Worm (Caenorhabditis elegans) whole organism, young adult: Measurements from ENCODE around the gene F59E12.1.
"Not testable (repeated sequence)": the region's sequence is repeated elsewhere in the genome, so short reads cannot be mapped to it uniquely, and the experiment has no call there.

Source experiments
- C06A6.2 ChIP-seq: fragments of 200-800 bp; sonication (Bioruptor generic); conservative IDR thresholded peaks from 2 replicates; pipeline ENCODE4 v1.3.6; 2022; ENCODE audit warnings: missing genetic modification characterization, missing compliant biosample characterization
- F37B4.10 ChIP-seq: fragments of 200-800 bp; sonication (Bioruptor generic); IDR thresholded peaks from 2 replicates; pipeline ENCODE4 v1.3.6; 2022; ENCODE audit warnings: missing genetic modification characterization, missing compliant biosample characterization
- F52B5.7 ChIP-seq: sonication (generic microtip); optimal IDR thresholded peaks from 2 replicates; lab custom pipeline; 2016; ENCODE audit warnings: mild to moderate bottlenecking, missing genetic modification characterization, missing compliant biosample characterization
- F57A8.1 ChIP-seq: fragments of 200-800 bp; sonication (Bioruptor generic); optimal IDR thresholded peaks from 2 replicates; lab custom pipeline; 2018; ENCODE audit warnings: mild to moderate bottlenecking, missing genetic modification characterization, moderate library complexity, missing compliant biosample characterization
- Y56A3A.18 ChIP-seq: fragments of 200-800 bp; sonication (Bioruptor generic); IDR thresholded peaks from 2 replicates; pipeline ENCODE4 v1.3.6; 2022; ENCODE audit warnings: missing genetic modification reagents, missing genetic modification characterization, missing compliant biosample characterization
- Y67H2A.10 ChIP-seq: fragments of 200-800 bp; sonication (Bioruptor generic); conservative IDR thresholded peaks from 2 replicates; pipeline ENCODE4 v1.3.6; 2022; ENCODE audit warnings: missing genetic modification reagents, missing genetic modification characterization, missing compliant biosample characterization
- ZK185.1 ChIP-seq: sonication (generic microtip); optimal IDR thresholded peaks from 2 replicates; lab custom pipeline; 2016; ENCODE audit warnings: mild to moderate bottlenecking, missing genetic modification characterization, missing compliant biosample characterization; ENCODE audit not compliant: poor library complexity, severe bottlenecking
- atf-7 ChIP-seq: sonication (generic microtip); optimal IDR thresholded peaks from 2 replicates; lab custom pipeline; 2017; ENCODE audit warnings: mild to moderate bottlenecking, missing genetic modification characterization, missing compliant biosample characterization
- athp-1 ChIP-seq: sonication (generic microtip); optimal IDR thresholded peaks from 2 replicates; lab custom pipeline; 2017; ENCODE audit warnings: mild to moderate bottlenecking, missing genetic modification characterization, missing compliant biosample characterization
- attf-3 ChIP-seq: fragments of 200-800 bp; sonication (Bioruptor generic); conservative IDR thresholded peaks from 2 replicates; pipeline ENCODE4 v1.3.6; 2022; ENCODE audit warnings: missing genetic modification reagents, missing genetic modification characterization, missing compliant biosample characterization
- ceh-100 ChIP-seq: fragments of 200-800 bp; sonication (Bioruptor generic); IDR thresholded peaks from 2 replicates; pipeline ENCODE4 v1.3.6; 2022; ENCODE audit warnings: missing genetic modification reagents, missing genetic modification characterization, missing compliant biosample characterization
- ceh-58 ChIP-seq: fragments of 200-800 bp; sonication (Bioruptor generic); IDR thresholded peaks from 2 replicates; pipeline ENCODE4 v1.3.6; 2022; ENCODE audit warnings: missing genetic modification characterization, missing compliant biosample characterization
- chd-7 ChIP-seq: sonication (generic microtip); optimal IDR thresholded peaks from 2 replicates; lab custom pipeline; 2016; ENCODE audit warnings: mild to moderate bottlenecking, missing genetic modification characterization, moderate library complexity, missing compliant biosample characterization
- egrh-3 ChIP-seq: fragments of 200-800 bp; sonication (Bioruptor generic); IDR thresholded peaks from 2 replicates; pipeline ENCODE4 v1.3.6; 2022; ENCODE audit warnings: missing genetic modification reagents, missing genetic modification characterization, missing compliant biosample characterization
- ekl-4 ChIP-seq: fragments of 200-800 bp; sonication (Bioruptor generic); IDR thresholded peaks from 2 replicates; pipeline ENCODE4 v1.3.6; 2022; ENCODE audit warnings: missing genetic modification reagents, missing genetic modification characterization, missing compliant biosample characterization
- hlh-26 ChIP-seq: fragments of 200-800 bp; sonication (Bioruptor generic); conservative IDR thresholded peaks from 2 replicates; pipeline ENCODE4 v1.3.6; 2022; ENCODE audit warnings: missing genetic modification reagents, missing genetic modification characterization, missing compliant biosample characterization
- hmg-1.2 ChIP-seq: fragments of 200-800 bp; sonication (Bioruptor generic); IDR thresholded peaks from 2 replicates; pipeline ENCODE4 v1.3.6; 2022; ENCODE audit warnings: missing genetic modification reagents, missing genetic modification characterization, missing compliant biosample characterization
- let-526 ChIP-seq: fragments of 200-800 bp; sonication (Bioruptor generic); IDR thresholded peaks from 2 replicates; pipeline ENCODE4 v1.3.6; 2022; ENCODE audit warnings: missing genetic modification reagents, missing genetic modification characterization, missing compliant biosample characterization
- let-607 ChIP-seq, 2 experiments: fragments of 200-800 bp in 1 of 2; sonication (Bioruptor generic) in 1 of 2; sonication (generic microtip) in 1 of 2; optimal IDR thresholded peaks; 2 replicates each; lab custom pipeline; 2016 to 2018; ENCODE audit warnings: mild to moderate bottlenecking in 2 of 2, missing compliant biosample characterization in 2 of 2, missing genetic modification characterization in 2 of 2, moderate library complexity in 2 of 2, missing genotype in 1 of 2
- lin-54 ChIP-seq: fragments of 200-800 bp; sonication (Bioruptor generic); optimal IDR thresholded peaks from 2 replicates; lab custom pipeline; 2018; ENCODE audit warnings: mild to moderate bottlenecking, missing genetic modification characterization, missing compliant biosample characterization
- lir-1 ChIP-seq: fragments of 200-800 bp; sonication (Bioruptor generic); conservative IDR thresholded peaks from 2 replicates; pipeline ENCODE4 v1.3.6; 2022; ENCODE audit warnings: missing genetic modification reagents, missing genetic modification characterization, missing compliant biosample characterization
- madf-6 ChIP-seq: fragments of 200-800 bp; sonication (Bioruptor generic); IDR thresholded peaks from 2 replicates; pipeline ENCODE4 v1.3.6; 2022; ENCODE audit warnings: missing genetic modification reagents, missing genetic modification characterization, missing compliant biosample characterization
- mcd-1 ChIP-seq: fragments of 200-800 bp; sonication (Bioruptor generic); IDR thresholded peaks from 2 replicates; pipeline ENCODE4 v1.3.6; 2022; ENCODE audit warnings: missing genetic modification reagents, missing genetic modification characterization, missing compliant biosample characterization
- mes-4 ChIP-seq: sonication (generic microtip); optimal IDR thresholded peaks from 2 replicates; lab custom pipeline; 2016; ENCODE audit warnings: missing genotype, missing genetic modification characterization, missing compliant biosample characterization
- nhr-120 ChIP-seq: fragments of 200-800 bp; sonication (Bioruptor generic); IDR thresholded peaks from 2 replicates; pipeline ENCODE4 v1.3.6; 2022; ENCODE audit warnings: missing genetic modification characterization, missing compliant biosample characterization
- repo-1 ChIP-seq: sonication (generic microtip); optimal IDR thresholded peaks from 2 replicates; lab custom pipeline; 2017; ENCODE audit warnings: mild to moderate bottlenecking, missing genetic modification characterization, missing compliant biosample characterization
- snpc-1.1 ChIP-seq: sonication (generic microtip); optimal IDR thresholded peaks from 2 replicates; lab custom pipeline; 2017; ENCODE audit warnings: missing genetic modification characterization, mild to moderate bottlenecking, missing compliant biosample characterization, antibody characterized with exemption, moderate library complexity, missing genotype, missing genetic modification reagents; ENCODE audit not compliant: insufficient read depth
- snpc-4 ChIP-seq, 5 experiments: fragments of 150-350 bp in 1 of 5; sonication (generic microtip) in 4 of 5; optimal IDR thresholded peaks; 2 replicates each; lab custom pipeline; 2014 to 2018; ENCODE audit warnings: missing genetic modification characterization in 5 of 5, missing biosample characterization in 3 of 5, antibody characterized with exemption in 2 of 5, mild to moderate bottlenecking in 2 of 5, missing compliant biosample characterization in 2 of 5, missing genotype in 2 of 5, moderate library complexity in 2 of 5, missing genetic modification reagents in 1 of 5
- unc-62 ChIP-seq: fragments of 150-350 bp; optimal IDR thresholded peaks from 2 replicates; lab custom pipeline; 2014; ENCODE audit warnings: missing biosample characterization, missing genetic modification reagents, missing genetic modification characterization
- ztf-26 ChIP-seq: sonication (generic microtip); optimal IDR thresholded peaks from 2 replicates; lab custom pipeline; 2017; ENCODE audit warnings: missing genetic modification characterization, missing compliant biosample characterization
- ztf-28 ChIP-seq: fragments of 200-800 bp; sonication (Bioruptor generic); IDR thresholded peaks from 2 replicates; pipeline ENCODE4 v1.3.6; 2022; ENCODE audit warnings: missing genetic modification reagents, missing genetic modification characterization, missing compliant biosample characterization
- ztf-3 ChIP-seq: fragments of 200-800 bp; sonication (Bioruptor generic); optimal IDR thresholded peaks from 2 replicates; lab custom pipeline; 2018; ENCODE audit warnings: mild to moderate bottlenecking, missing genetic modification characterization, missing compliant biosample characterization

F59E12.1 gene

DNA sequence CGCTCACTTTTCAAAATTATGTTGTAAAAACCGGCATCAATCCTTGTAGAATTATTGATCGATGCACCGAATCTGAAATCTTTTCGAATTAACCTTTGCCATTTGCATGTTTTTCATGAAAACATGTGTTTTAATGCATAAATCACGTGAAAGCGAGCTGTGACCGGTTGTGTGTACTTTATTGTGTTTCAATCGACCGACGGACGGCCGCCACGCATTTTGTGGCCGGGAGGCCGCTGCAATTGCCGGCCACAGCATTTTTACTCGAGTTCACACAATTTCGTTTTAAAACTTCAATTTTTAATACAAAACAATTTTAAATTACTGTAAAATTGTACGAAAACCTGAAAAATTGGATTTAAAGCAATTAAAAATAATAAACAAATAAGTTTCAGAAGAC lies 34.6 kb downstream of the F59E12.1 start, which contains the start of gene C25H3.11 (continued):
- TF ChIP-seq snpc-4 (GFP tag; optimal IDR thresholded peaks at IDR 0.05; lab: Kevin White, UChicago) (no peak), snpc-4 (tag; optimal IDR thresholded peaks at IDR 0.05; lab: Kevin White, UChicago) (peak in 3 of 4 experiments; percentile 10 to 46 (median 33)), madf-6 (GFP tag; lab: Robert Waterston, UW) (peak; percentile 12; the same call in 1 of the 2 replicates), Y67H2A.10 (no peak), chd-7 (tag; lab: Kevin White, UChicago) (no peak), egrh-3 (GFP tag; lab: Robert Waterston, UW) (no peak), hmg-1.2 (GFP tag; lab: Robert Waterston, UW) (0 out of 2 replicates have a peak, but pooled peaks have one; percentile 19)

DNA sequence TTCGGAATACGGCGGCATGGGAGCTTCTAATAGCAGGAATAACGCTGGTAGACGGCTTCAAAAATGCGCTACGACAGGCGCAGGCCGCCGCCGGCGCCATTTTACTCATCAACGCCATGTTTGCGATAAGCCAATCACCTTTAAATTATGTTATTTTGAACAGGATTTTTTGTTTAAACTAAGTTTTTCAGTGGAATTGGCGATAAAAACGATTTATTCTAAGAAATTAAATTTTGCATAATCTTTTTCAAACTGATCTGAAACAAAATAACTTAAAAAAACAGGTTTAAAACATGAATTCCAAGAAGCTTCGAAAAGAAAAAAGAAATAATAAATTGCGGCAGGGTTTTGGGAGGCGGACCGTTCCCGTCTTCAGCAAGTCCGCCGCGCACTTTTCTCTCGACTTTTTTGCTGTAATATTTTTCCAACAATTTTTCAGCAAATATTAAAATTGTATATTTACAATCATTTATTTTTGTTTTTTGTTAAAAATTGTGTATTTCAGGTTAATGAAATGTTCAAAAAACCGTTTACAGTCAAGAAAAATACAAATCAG lies 37.0 kb downstream of the F59E12.1 start, which contains the start of the genes ndub-5 and eif-2D:
Gene ndub-5, minus strand, starts transcription at position 138 of the 556 bp plus-strand sequence.
Gene eif-2D, plus strand, starts transcription at position 506 of the 556 bp plus-strand sequence.
- no peak for TF ChIP-seq snpc-4 (GFP tag; optimal IDR thresholded peaks at IDR 0.05; lab: Kevin White, UChicago)
- TF ChIP-seq snpc-4 (tag; optimal IDR thresholded peaks at IDR 0.05; lab: Kevin White, UChicago) = peak in 1 of 4 experiments; percentile 23
- peak; percentile 2 for TF ChIP-seq snpc-1.1 (tag; lab: Kevin White, UChicago)
- TF ChIP-seq F52B5.7 = no peak

DNA sequence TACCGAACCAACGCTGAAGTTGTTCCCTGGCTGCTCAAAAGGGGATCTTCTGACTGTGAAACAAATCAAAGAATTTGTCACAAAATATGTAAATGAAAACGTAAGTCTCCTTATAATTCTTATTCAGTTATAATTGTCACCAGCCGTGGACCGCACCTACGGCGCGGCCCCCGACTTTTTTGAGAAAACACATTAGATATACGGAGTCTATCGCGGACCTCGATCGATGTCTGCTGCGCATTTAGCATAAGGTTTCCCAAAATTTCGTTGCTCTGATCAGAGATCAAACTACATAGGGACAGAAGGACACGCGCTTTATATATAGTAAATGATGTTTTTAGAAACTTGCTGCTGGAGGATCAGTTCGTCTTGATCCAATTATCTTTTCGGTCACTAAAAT lies 38.6 kb downstream of the F59E12.1 start:
- TF ChIP-seq snpc-1.1 (tag; lab: Kevin White, UChicago) = peak; percentile 56
- TF ChIP-seq snpc-4 (GFP tag; optimal IDR thresholded peaks at IDR 0.05; lab: Kevin White, UChicago) = not testable (repeated sequence)
- peak in 2 of 4 experiments; percentile 64 to 82 for TF ChIP-seq snpc-4 (tag; optimal IDR thresholded peaks at IDR 0.05; lab: Kevin White, UChicago)
- TF ChIP-seq, all 124 proteins: peak for 2; not testable (repeated sequence) for 122

DNA sequence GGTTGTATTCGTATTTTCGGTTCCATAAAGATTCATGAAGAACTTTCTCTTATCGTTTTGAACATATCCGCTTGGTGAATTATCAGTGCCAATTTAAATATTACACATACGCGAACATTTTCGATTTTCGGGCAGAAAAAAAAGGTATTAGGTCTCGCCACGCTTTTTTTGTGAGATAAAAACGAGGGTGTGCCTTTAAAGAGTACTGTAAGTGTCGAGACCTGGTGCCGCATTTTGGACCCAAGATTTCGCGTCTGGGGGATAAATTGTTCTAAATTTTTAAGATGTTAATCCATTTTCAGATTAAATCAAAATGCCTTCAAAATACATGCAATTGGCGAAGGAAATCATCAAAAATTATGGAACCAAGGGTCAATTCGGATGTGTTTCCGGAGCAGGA lies 39.6 kb downstream of the F59E12.1 start, which contains the start of gene C25H3.3:
Gene C25H3.3, plus strand, starts transcription at position 301 of the 400 bp plus-strand sequence.
- TF ChIP-seq athp-1 (tag; lab: Kevin White, UChicago) (no peak), nhr-120 (no peak), ztf-3 (no peak), repo-1 (no peak), C06A6.2 (GFP tag; lab: Robert Waterston, UW) (no peak), lir-1 (GFP tag; lab: Robert Waterston, UW) (no peak), hlh-26 (no peak), ztf-28 (GFP tag; lab: Robert Waterston, UW) (no peak), ceh-100 (GFP tag; lab: Robert Waterston, UW) (no peak), ekl-4 (GFP tag; lab: Robert Waterston, UW) (no peak), Y56A3A.18 (GFP tag; lab: Robert Waterston, UW) (no peak), unc-62 (GFP tag; lab: Kevin White, UChicago) (no peak), let-607 (tag; optimal IDR thresholded peaks at IDR 0.05; lab: Kevin White, UChicago) (no peak)
- TF ChIP-seq, all 124 proteins: peak for 0

DNA sequence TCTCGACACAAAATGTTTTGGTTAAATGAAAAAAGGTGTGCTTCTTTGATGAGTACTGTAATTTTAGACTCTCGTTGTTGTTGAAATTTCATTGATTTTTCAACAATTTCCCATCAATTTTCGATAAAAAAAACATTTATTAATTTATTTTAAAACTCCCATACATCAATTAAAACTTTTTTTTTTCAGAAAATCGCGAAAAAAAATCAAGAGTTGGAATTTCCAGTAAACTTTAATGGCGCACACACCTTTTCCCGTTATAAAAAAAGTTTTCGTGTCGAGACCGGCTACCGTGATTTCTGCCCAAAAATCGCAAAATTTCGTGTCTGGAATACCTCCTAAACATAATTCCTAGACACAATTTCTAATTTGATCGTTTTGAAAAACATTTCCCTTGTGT lies 40.5 kb downstream of the F59E12.1 start, which contains the start of gene C25H3.14:
Gene C25H3.14, plus strand, starts transcription at position 301 of the 400 bp plus-strand sequence.
- TF ChIP-seq ztf-28 (GFP tag; lab: Robert Waterston, UW) = no peak
- TF ChIP-seq ceh-58 (GFP tag; lab: Robert Waterston, UW) = no peak
- TF ChIP-seq ZK185.1 (tag; lab: Kevin White, UChicago) = no peak
- TF ChIP-seq ztf-26 (tag; lab: Kevin White, UChicago) = no peak
- no peak for TF ChIP-seq attf-3
- no peak for TF ChIP-seq snpc-1.1 (tag; lab: Kevin White, UChicago)
- TF ChIP-seq let-526 (GFP tag; lab: Robert Waterston, UW) = no peak
- no peak for TF ChIP-seq mcd-1 (GFP tag; lab: Robert Waterston, UW)
- no peak for TF ChIP-seq lin-54
- TF ChIP-seq Y56A3A.18 (GFP tag; lab: Robert Waterston, UW) = no peak
- TF ChIP-seq F57A8.1 (GFP tag; lab: Kevin White, UChicago) = no peak
- TF ChIP-seq atf-7 = no peak
- no peak for TF ChIP-seq F37B4.10 (GFP tag; lab: Robert Waterston, UW)
- TF ChIP-seq mes-4 = no peak
